Fruit fly (Drosophila melanogaster) whole organism, embryonic: ENCODE results near the gene red.

ENCODE experiments used
- ATbp ChIP-seq: fragments of 200-800 bp; sonication (Bioruptor generic); optimal IDR thresholded peaks from 2 replicates; lab custom pipeline; 2017; ENCODE audit warnings: missing biosample characterization, mild to moderate bottlenecking, missing genetic modification characterization, missing genetic modification reagents
- Asciz ChIP-seq: fragments of 200-800 bp; sonication (Bioruptor generic); optimal IDR thresholded peaks from 2 replicates; lab custom pipeline; 2017; ENCODE audit warnings: missing biosample characterization, mild to moderate bottlenecking, missing genetic modification characterization, missing genetic modification reagents
- Atf-2 ChIP-seq: fragments of 200-800 bp; sonication (Bioruptor generic); optimal IDR thresholded peaks from 2 replicates; lab custom pipeline; 2016; ENCODE audit warnings: missing biosample characterization, missing genetic modification characterization
- Bgb ChIP-seq: fragments of 200-800 bp; sonication (Bioruptor generic); IDR thresholded peaks from 2 replicates; pipeline ENCODE4 v1.3.6; 2022; ENCODE audit warnings: missing biosample characterization, missing genetic modification characterization; ENCODE audit not compliant: partially characterized antibody
- CG1024 ChIP-seq: fragments of 200-800 bp; sonication (Bioruptor generic); IDR thresholded peaks from 2 replicates; pipeline ENCODE4 v1.3.6; 2022; ENCODE audit warnings: missing biosample characterization, missing genetic modification characterization
- CG11456 ChIP-seq: fragments of 200-800 bp; sonication (Bioruptor generic); IDR thresholded peaks from 3 replicates; pipeline ENCODE4 v1.3.6; 2022; ENCODE audit warnings: missing biosample characterization, missing genetic modification characterization
- CG12236 ChIP-seq: fragments of 200-800 bp; sonication (Bioruptor generic); optimal IDR thresholded peaks from 2 replicates; lab custom pipeline; 2016; ENCODE audit warnings: missing biosample characterization, missing genetic modification characterization
- CG1233 ChIP-seq: fragments of 200-800 bp; sonication (Bioruptor generic); optimal IDR thresholded peaks from 4 replicates; lab custom pipeline; 2018; ENCODE audit warnings: missing biosample characterization, mild to moderate bottlenecking, missing genetic modification characterization
- CG1647 ChIP-seq: fragments of 200-800 bp; sonication (Bioruptor generic); optimal IDR thresholded peaks from 3 replicates; lab custom pipeline; 2016; ENCODE audit warnings: missing biosample characterization, missing genetic modification characterization
- CG17328 ChIP-seq: fragments of 200-800 bp; sonication (Bioruptor generic); IDR thresholded peaks from 2 replicates; pipeline ENCODE4 v1.3.6; 2022; ENCODE audit warnings: missing biosample characterization, missing genetic modification characterization
- CG17912 ChIP-seq: fragments of 200-800 bp; sonication (Bioruptor generic); optimal IDR thresholded peaks from 2 replicates; lab custom pipeline; 2018; ENCODE audit warnings: missing biosample characterization, mild to moderate bottlenecking, missing genetic modification characterization
- CG18011 ChIP-seq: fragments of 200-800 bp; sonication (Bioruptor generic); optimal IDR thresholded peaks from 2 replicates; lab custom pipeline; 2017; ENCODE audit warnings: missing biosample characterization, missing genetic modification characterization, mild to moderate bottlenecking, moderate library complexity, missing genotype
- CG18599 ChIP-seq: fragments of 200-800 bp; sonication (Bioruptor generic); optimal IDR thresholded peaks from 3 replicates; lab custom pipeline; 2017; ENCODE audit warnings: missing biosample characterization, missing genetic modification characterization, mild to moderate bottlenecking, moderate library complexity, missing genetic modification reagents
- CG2129 ChIP-seq: fragments of 200-800 bp; sonication (Bioruptor generic); IDR thresholded peaks from 2 replicates; pipeline ENCODE4 v1.3.6; 2022; ENCODE audit warnings: missing biosample characterization, missing genetic modification characterization; ENCODE audit not compliant: partially characterized antibody
- CG2199 ChIP-seq: fragments of 200-800 bp; sonication (Bioruptor generic); IDR thresholded peaks from 3 replicates; pipeline ENCODE4 v1.3.6; 2022; ENCODE audit warnings: missing biosample characterization, missing genetic modification characterization
- CG3407 ChIP-seq: fragments of 200-800 bp; sonication (Bioruptor generic); optimal IDR thresholded peaks from 2 replicates; lab custom pipeline; 2018; ENCODE audit warnings: missing biosample characterization, mild to moderate bottlenecking, missing genetic modification characterization
- CG34376 ChIP-seq: fragments of 200-800 bp; sonication (Bioruptor generic); optimal IDR thresholded peaks from 2 replicates; lab custom pipeline; 2018; ENCODE audit warnings: missing biosample characterization, mild to moderate bottlenecking, missing genetic modification characterization
- CG4360 ChIP-seq: fragments of 200-800 bp; sonication (Bioruptor generic); IDR thresholded peaks from 2 replicates; pipeline ENCODE4 v1.3.6; 2022; ENCODE audit warnings: missing biosample characterization, missing genetic modification characterization
- CG5180 ChIP-seq: fragments of 200-800 bp; sonication (Bioruptor generic); optimal IDR thresholded peaks from 3 replicates; lab custom pipeline; 2017; ENCODE audit warnings: missing biosample characterization, missing genetic modification characterization, mild to moderate bottlenecking, moderate library complexity, missing genetic modification reagents
- CTCF ChIP-seq: fragments of 200-800 bp; sonication (Bioruptor generic); optimal IDR thresholded peaks from 2 replicates; lab custom pipeline; 2017; ENCODE audit warnings: missing biosample characterization, mild to moderate bottlenecking, missing genetic modification characterization, moderate library complexity
- Dfd ChIP-seq, 2 experiments: fragments of >200 bp; optimal IDR thresholded peaks; 2 replicates each; lab custom pipeline; 2017; ENCODE audit warnings: missing biosample characterization in 2 of 2, missing genetic modification characterization in 2 of 2
- Doc3 ChIP-seq: fragments of 200-800 bp; sonication (Bioruptor generic); IDR thresholded peaks from 3 replicates; pipeline ENCODE4 v1.3.6; 2022; ENCODE audit warnings: missing biosample characterization, missing genetic modification characterization; ENCODE audit not compliant: partially characterized antibody
- E2f2 ChIP-seq: fragments of 200-800 bp; sonication (Bioruptor generic); IDR thresholded peaks from 2 replicates; pipeline ENCODE4 v1.3.6; 2022; ENCODE audit warnings: missing biosample characterization, missing genetic modification characterization
- Fer1 ChIP-seq: fragments of 200-800 bp; sonication (Bioruptor generic); optimal IDR thresholded peaks from 2 replicates; lab custom pipeline; 2017; ENCODE audit warnings: missing biosample characterization, mild to moderate bottlenecking, missing genetic modification characterization
- HLH3B ChIP-seq: fragments of 200-800 bp; sonication (Bioruptor generic); IDR thresholded peaks from 2 replicates; pipeline ENCODE4 v1.3.6; 2022; ENCODE audit warnings: missing biosample characterization, missing genetic modification characterization
- Hmr ChIP-seq: fragments of 200-800 bp; sonication (Bioruptor generic); optimal IDR thresholded peaks from 3 replicates; lab custom pipeline; 2017; ENCODE audit warnings: mild to moderate bottlenecking, missing biosample characterization, missing genetic modification reagents, missing genetic modification characterization
- Hr51 ChIP-seq, 2 experiments: fragments of 200-800 bp; sonication (Bioruptor generic); optimal IDR thresholded peaks; 2 replicates in 1 of 2; 3 replicates in 1 of 2; lab custom pipeline; 2016 to 2018; ENCODE audit warnings: missing biosample characterization in 2 of 2, missing genetic modification characterization in 2 of 2, mild to moderate bottlenecking in 1 of 2, moderate library complexity in 1 of 2
- Hsf ChIP-seq: fragments of 200-800 bp; sonication (Bioruptor generic); optimal IDR thresholded peaks from 3 replicates; lab custom pipeline; 2016; ENCODE audit warnings: missing biosample characterization, missing genetic modification characterization
- Mes4 ChIP-seq: fragments of 200-800 bp; sonication (Bioruptor generic); optimal IDR thresholded peaks from 2 replicates; lab custom pipeline; 2016; ENCODE audit warnings: missing biosample characterization, missing genetic modification characterization
- Sry-β ChIP-seq: fragments of 200-800 bp; sonication (Bioruptor generic); optimal IDR thresholded peaks from 2 replicates; lab custom pipeline; 2018; ENCODE audit warnings: missing biosample characterization, mild to moderate bottlenecking, missing genetic modification characterization, moderate library complexity
- Stat92E ChIP-seq, 3 experiments: fragments of >200 bp in 2 of 3; fragments of 200-800 bp in 1 of 3; sonication (Bioruptor generic) in 1 of 3; optimal IDR thresholded peaks; 2 replicates each; lab custom pipeline; 2017 to 2019; ENCODE audit warnings: missing biosample characterization in 3 of 3, missing genetic modification characterization in 3 of 3, mild to moderate bottlenecking in 1 of 3, moderate library complexity in 1 of 3
- Xrp1 ChIP-seq: fragments of 200-800 bp; sonication (Bioruptor generic); IDR thresholded peaks from 2 replicates; pipeline ENCODE4 v1.3.6; 2022; ENCODE audit warnings: missing biosample characterization, missing genetic modification characterization
- ash1 ChIP-seq: fragments of 200-800 bp; sonication (Bioruptor generic); optimal IDR thresholded peaks from 2 replicates; lab custom pipeline; 2018; ENCODE audit warnings: missing biosample characterization, mild to moderate bottlenecking, missing genetic modification characterization
- az2 ChIP-seq: fragments of 200-800 bp; sonication (Bioruptor generic); optimal IDR thresholded peaks from 3 replicates; lab custom pipeline; 2016; ENCODE audit warnings: missing biosample characterization, missing genetic modification characterization
- cas ChIP-seq: fragments of 200-800 bp; sonication (Bioruptor generic); IDR thresholded peaks from 2 replicates; pipeline ENCODE4 v1.3.6; 2022; ENCODE audit warnings: missing biosample characterization, missing genetic modification characterization
- disco-r ChIP-seq: fragments of 200-800 bp; sonication (Bioruptor generic); optimal IDR thresholded peaks from 2 replicates; lab custom pipeline; 2016; ENCODE audit warnings: missing biosample characterization, missing genetic modification characterization
- ewg ChIP-seq: fragments of 200-800 bp; sonication (Bioruptor generic); optimal IDR thresholded peaks from 3 replicates; lab custom pipeline; 2017; ENCODE audit warnings: mild to moderate bottlenecking, missing biosample characterization, missing genetic modification reagents, missing genetic modification characterization
- fru ChIP-seq: fragments of >200 bp; optimal IDR thresholded peaks from 2 replicates; lab custom pipeline; 2017
- ftz-f1 ChIP-seq: fragments of 200-800 bp; sonication (Bioruptor generic); optimal IDR thresholded peaks from 2 replicates; lab custom pipeline; 2016; ENCODE audit warnings: missing biosample characterization, missing genetic modification characterization
- ham ChIP-seq: fragments of 200-800 bp; sonication (Bioruptor generic); IDR thresholded peaks from 2 replicates; pipeline ENCODE4 v1.3.6; 2022; ENCODE audit warnings: missing biosample characterization, missing genetic modification characterization
- hb ChIP-seq: fragments of 200-800 bp; sonication (Bioruptor generic); IDR thresholded peaks from 3 replicates; pipeline ENCODE4 v1.3.6; 2022; ENCODE audit warnings: missing biosample characterization, missing genetic modification characterization; ENCODE audit not compliant: partially characterized antibody
- lilli ChIP-seq: fragments of 200-800 bp; sonication (Bioruptor generic); optimal IDR thresholded peaks from 3 replicates; lab custom pipeline; 2016; ENCODE audit warnings: missing biosample characterization, missing genetic modification characterization
- nmo ChIP-seq: fragments of 200-800 bp; sonication (Bioruptor generic); optimal IDR thresholded peaks from 2 replicates; lab custom pipeline; 2018; ENCODE audit warnings: missing biosample characterization, mild to moderate bottlenecking, missing genetic modification characterization, moderate library complexity
- p53 ChIP-seq: fragments of 200-800 bp; sonication (Bioruptor generic); optimal IDR thresholded peaks from 2 replicates; lab custom pipeline; 2016; ENCODE audit warnings: missing biosample characterization, missing genetic modification characterization
- prd ChIP-seq, 3 experiments: fragments of >200 bp in 2 of 3; fragments of 200-800 bp in 1 of 3; sonication (Bioruptor generic) in 1 of 3; optimal IDR thresholded peaks in 2 of 3; IDR thresholded peaks in 1 of 3; 2 replicates in 2 of 3; 3 replicates in 1 of 3; pipeline versions ENCODE4 v1.3.6 to Lab custom; 2017 to 2022; ENCODE audit warnings: missing biosample characterization in 1 of 3, missing genetic modification characterization in 1 of 3
- pum ChIP-seq: fragments of 200-800 bp; sonication (Bioruptor generic); optimal IDR thresholded peaks from 2 replicates; lab custom pipeline; 2016; ENCODE audit warnings: missing biosample characterization, missing genetic modification characterization
- repo ChIP-seq: fragments of 200-800 bp; sonication (Bioruptor generic); optimal IDR thresholded peaks from 2 replicates; lab custom pipeline; 2016; ENCODE audit warnings: missing biosample characterization, missing genetic modification characterization
- sqz ChIP-seq: fragments of 200-800 bp; sonication (Bioruptor generic); optimal IDR thresholded peaks from 3 replicates; lab custom pipeline; 2018; ENCODE audit warnings: missing biosample characterization, mild to moderate bottlenecking, missing genetic modification characterization
- tap ChIP-seq: fragments of 200-800 bp; optimal IDR thresholded peaks from 3 replicates; lab custom pipeline; 2019; ENCODE audit warnings: missing biosample characterization, mild to moderate bottlenecking, missing genetic modification characterization, moderate library complexity

Gene red

dm6 chr3R:14327472-14328104 lies 38.7 kb downstream of the red start, which contains the start of gene spn-B (continued):
- TF ChIP-seq HLH3B (GFP tag; lab: Robert Waterston, UW) (peak; percentile 75), CG17912 (GFP tag; lab: Kevin White, UChicago) (no peak), fru (lab: Kevin White, UChicago) (no peak), Sry-β (GFP tag; lab: Kevin White, UChicago) (no peak), Hmr (GFP tag; lab: Kevin White, UChicago) (peak; percentile 80), CG11456 (GFP tag; lab: Robert Waterston, UW) (peak; percentile 56; the same call in 1 of the 3 replicates), hb (GFP tag; lab: Robert Waterston, UW) (no peak), Asciz (GFP tag; lab: Kevin White, UChicago) (peak; percentile 75), CTCF (GFP tag; lab: Kevin White, UChicago) (peak; percentile 49), Xrp1 (peak; percentile 77), ATbp (GFP tag; lab: Kevin White, UChicago) (peak; percentile 67), Bgb (no peak; the same call in 1 of the 2 replicates), CG34376 (peak; percentile 75), CG1233 (GFP tag; lab: Kevin White, UChicago) (peak; percentile 74), CG4360 (GFP tag; lab: Robert Waterston, UW) (no peak), lilli (GFP tag; lab: Kevin White, UChicago) (peak; percentile 84), CG12236 (peak; percentile 35), pum (peak; percentile 32), CG1647 (GFP tag; lab: Kevin White, UChicago) (peak; percentile 23), ewg (GFP tag; lab: Kevin White, UChicago) (peak; percentile 52), prd (optimal IDR thresholded peaks at IDR 0.05; lab: Kevin White, UChicago) (no peak), prd (GFP tag; IDR thresholded peaks at IDR 0.05; lab: Robert Waterston, UW) (peak; percentile 59), ash1 (GFP tag; lab: Kevin White, UChicago) (no peak), Hsf (GFP tag; lab: Kevin White, UChicago) (peak; percentile 78), nmo (GFP tag; lab: Kevin White, UChicago) (peak; percentile 76), CG18599 (GFP tag; lab: Kevin White, UChicago) (peak; percentile 81), p53 (no peak), Hr51 (GFP tag; optimal IDR thresholded peaks at IDR 0.05; lab: Kevin White, UChicago) (peak; percentile 71 to 82), CG2129 (GFP tag; lab: Robert Waterston, UW) (no peak; the same call in 1 of the 2 replicates), CG1024 (peak; percentile 57; the same call in 1 of the 2 replicates), ftz-f1 (GFP tag; lab: Kevin White, UChicago) (no peak), CG2199 (no peak), disco-r (GFP tag; lab: Kevin White, UChicago) (peak; percentile 22), cas (GFP tag; lab: Robert Waterston, UW) (no peak), Stat92E (GFP tag; optimal IDR thresholded peaks at IDR 0.05; lab: Kevin White, UChicago) (no peak), Mes4 (GFP tag; lab: Kevin White, UChicago) (peak; percentile 2), Fer1 (GFP tag; lab: Kevin White, UChicago) (peak; percentile 84), tap (tag; lab: Kevin White, UChicago) (peak; percentile 66), Atf-2 (GFP tag; lab: Kevin White, UChicago) (peak; percentile 56), ham (GFP tag; lab: Robert Waterston, UW) (no peak), Dfd (GFP tag; optimal IDR thresholded peaks at IDR 0.05; lab: Kevin White, UChicago) (no peak), CG5180 (GFP tag; lab: Kevin White, UChicago) (peak; percentile 64), repo (GFP tag; lab: Kevin White, UChicago) (peak; percentile 48), CG17328 (GFP tag; lab: Robert Waterston, UW) (peak; percentile 75), CG3407 (GFP tag; lab: Kevin White, UChicago) (peak; percentile 69), az2 (GFP tag; lab: Kevin White, UChicago) (peak; percentile 79), CG18011 (GFP tag; lab: Kevin White, UChicago) (peak; percentile 43), Doc3 (GFP tag; lab: Robert Waterston, UW) (0 out of 3 replicates have a peak, but pooled peaks have one; percentile 37), E2f2 (GFP tag; lab: Robert Waterston, UW) (peak; percentile 66), sqz (GFP tag; lab: Kevin White, UChicago) (peak; percentile 73)
